Worm (Caenorhabditis elegans): ENCODE measurements around the gene C26B9.3.

Gene C26B9.3

DNA sequence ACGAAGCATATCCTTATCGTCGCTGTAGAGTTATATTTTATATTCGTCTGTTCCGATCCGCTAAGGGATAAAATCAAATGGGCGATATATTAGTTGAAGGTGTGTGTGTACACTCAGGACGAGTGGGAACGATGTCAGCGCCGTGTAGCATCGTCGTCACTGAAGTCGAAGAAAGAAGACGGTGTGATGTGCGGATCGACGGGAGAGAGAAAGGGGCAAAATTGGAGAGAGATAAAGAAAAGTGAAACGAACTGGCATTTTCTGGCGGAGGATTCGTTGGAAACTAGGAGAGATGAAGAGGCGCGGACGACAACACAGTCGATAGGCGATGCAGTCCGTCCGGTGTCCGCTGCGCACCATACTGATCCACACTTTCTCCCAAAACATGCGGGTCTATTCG, at the start of gene C26B9.3:
Gene C26B9.3 (plus strand): TSS at position 343 of the 400 bp plus-strand sequence.
- TF ChIP-seq mxl-3 (GFP tag; optimal IDR thresholded peaks at IDR 0.05) = peak; percentile 68
- no peak for TF ChIP-seq ztf-11 (tag; optimal IDR thresholded peaks at IDR 0.05)
- peak in 1 of 2 experiments; percentile 36 for TF ChIP-seq mdl-1 (tag; optimal IDR thresholded peaks at IDR 0.05)
- TF ChIP-seq spr-1 (tag; optimal IDR thresholded peaks at IDR 0.05) = peak; percentile 7
- TF ChIP-seq lin-38 (GFP tag; IDR thresholded peaks at IDR 0.05) = no peak
- TF ChIP-seq nhr-28 (tag; optimal IDR thresholded peaks at IDR 0.05) = peak; percentile 8
- no peak for TF ChIP-seq lin-15B (tag; optimal IDR thresholded peaks at IDR 0.05)
- peak; percentile 41 for TF ChIP-seq hlh-11 (tag; optimal IDR thresholded peaks at IDR 0.05)

DNA sequence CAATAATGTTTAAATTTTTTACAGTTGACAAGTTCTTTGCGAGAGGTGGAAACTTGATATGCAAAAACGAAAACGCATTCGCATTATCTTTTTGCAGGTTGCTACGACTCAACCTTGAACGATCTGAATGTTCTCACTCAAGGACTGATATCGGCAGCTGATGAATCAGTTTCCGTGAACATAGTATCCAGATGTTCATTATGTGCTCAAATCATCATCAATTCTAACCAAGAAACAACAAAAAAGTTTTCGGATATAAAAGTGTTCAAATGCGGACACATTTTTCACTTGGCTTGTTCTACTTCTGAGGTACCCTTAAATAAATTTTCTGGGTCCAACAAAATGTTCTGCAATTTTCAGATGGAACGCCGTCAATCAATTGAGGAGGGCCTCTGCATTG, 49.0 kb upstream of the C26B9.3 start:
- TF ChIP-seq nhr-42 (GFP tag; IDR thresholded peaks at IDR 0.05) (no peak), unc-62 (GFP tag; optimal IDR thresholded peaks at IDR 0.05 in 1 of 2) (peak in 1 of 2 experiments; percentile 95), unc-62 (tag; optimal IDR thresholded peaks at IDR 0.05) (no peak), tra-1 (GFP tag; IDR thresholded peaks at IDR 0.05) (no peak), spr-1 (tag; optimal IDR thresholded peaks at IDR 0.05) (no peak), aha-1 (tag) (peak; percentile 65)

DNA sequence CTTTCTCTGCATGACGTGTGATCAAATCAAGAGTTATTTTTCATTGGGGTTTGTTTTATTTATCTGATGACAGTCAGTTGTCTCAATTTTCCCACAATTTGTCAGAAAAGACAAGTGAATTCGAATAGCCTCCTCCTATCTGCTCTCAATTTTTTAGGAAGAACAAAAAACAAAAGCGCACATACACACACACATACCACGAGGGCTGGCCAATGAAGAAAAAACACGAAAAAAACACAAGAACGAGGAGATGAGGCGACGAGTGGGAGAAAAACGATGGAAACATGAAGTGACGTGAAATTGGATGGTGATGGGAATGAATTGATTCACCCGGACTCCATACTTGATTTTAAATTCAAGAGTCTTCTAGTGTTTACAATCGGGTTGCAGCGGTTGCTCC, 44.2 kb upstream of the C26B9.3 start:
- no peak for TF ChIP-seq lin-13 (GFP tag; optimal IDR thresholded peaks at IDR 0.05)
- peak in 1 of 2 experiments; percentile 5 for TF ChIP-seq hif-1 (tag; optimal IDR thresholded peaks at IDR 0.05)
- no peak for TF ChIP-seq php-3 (GFP tag; IDR thresholded peaks at IDR 0.05)
- TF ChIP-seq hlh-30 (tag; optimal IDR thresholded peaks at IDR 0.05; ENCODE audit: insufficient read depth) = peak; percentile 50
- TF ChIP-seq sdz-12 (GFP tag; optimal IDR thresholded peaks at IDR 0.05) = no peak
- TF ChIP-seq tra-1 (GFP tag; IDR thresholded peaks at IDR 0.05) = no peak
- TF ChIP-seq dmd-6 (GFP tag; IDR thresholded peaks at IDR 0.05) = no peak
- no peak for TF ChIP-seq fos-1 (tag; optimal IDR thresholded peaks at IDR 0.05)
- no peak for TF ChIP-seq F26F4.8 (GFP tag; conservative IDR thresholded peaks at IDR 0.05)
- no peak for TF ChIP-seq Y48G9A.11 (GFP tag; IDR thresholded peaks at IDR 0.05)
- no peak for TF ChIP-seq nhr-48 (tag; optimal IDR thresholded peaks at IDR 0.05)
- TF ChIP-seq unc-62 (GFP tag; optimal IDR thresholded peaks at IDR 0.05 in 1 of 2) = no peak
- no peak for TF ChIP-seq unc-62 (tag; optimal IDR thresholded peaks at IDR 0.05)

DNA sequence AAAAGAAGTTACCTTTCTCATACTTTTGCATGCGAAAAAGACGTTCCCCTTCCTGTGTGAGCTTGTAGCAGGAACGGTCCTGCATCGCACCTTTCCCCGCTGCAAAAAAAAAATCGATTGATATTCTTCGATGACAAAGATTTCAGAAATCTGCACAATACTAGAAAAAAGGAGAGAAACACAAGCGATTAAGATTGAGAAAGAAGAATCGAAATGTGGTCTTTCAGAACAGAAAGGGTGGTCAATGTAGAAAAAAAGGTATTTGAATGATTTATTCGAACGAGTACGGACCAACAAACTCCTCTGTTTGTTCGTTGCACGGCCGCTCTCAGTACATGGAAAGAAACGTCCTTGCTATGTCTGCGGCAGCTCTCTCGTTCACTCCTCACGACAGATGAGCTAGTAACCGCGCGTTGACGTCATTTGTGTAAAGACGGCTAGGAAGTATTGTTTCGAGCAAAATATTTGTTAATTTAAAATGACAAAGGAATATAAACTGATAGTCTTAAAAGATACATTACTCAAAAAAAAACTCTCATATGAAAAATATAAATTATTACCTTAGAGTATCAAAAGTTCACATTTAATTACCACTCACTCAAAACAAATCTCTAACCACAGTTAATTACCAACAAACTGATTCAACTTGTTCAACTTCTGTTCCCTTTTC, 40.0 kb upstream of the C26B9.3 start, which contains the start of gene ift-81:
Gene ift-81 (plus strand): TSS at position 620 of the 670 bp plus-strand sequence.
- TF ChIP-seq aha-1 (tag) (peak; percentile 96), hlh-11 (tag; optimal IDR thresholded peaks at IDR 0.05) (peak; percentile 20), dmd-6 (GFP tag; IDR thresholded peaks at IDR 0.05) (0 out of 2 replicates have a peak, but pooled peaks have one; percentile 16), T20F7.1 (GFP tag; optimal IDR thresholded peaks at IDR 0.05) (no peak), hlh-30 (tag; optimal IDR thresholded peaks at IDR 0.05; ENCODE audit: insufficient read depth) (peak; percentile 2), dve-1 (tag; optimal IDR thresholded peaks at IDR 0.05; ENCODE audit: insufficient read depth) (peak; percentile 55), hif-1 (tag; optimal IDR thresholded peaks at IDR 0.05) (peak in 1 of 2 experiments; percentile 5), D1046.2 (GFP tag; IDR thresholded peaks at IDR 0.05) (no peak), fkh-10 (GFP tag; optimal IDR thresholded peaks at IDR 0.05) (peak; percentile 43), hmg-1.1 (GFP tag; IDR thresholded peaks at IDR 0.05) (peak; percentile 65), madf-9 (GFP tag; conservative IDR thresholded peaks at IDR 0.05) (no peak), daf-8 (GFP tag; IDR thresholded peaks at IDR 0.05) (no peak), F37D6.2 (tag; optimal IDR thresholded peaks at IDR 0.05) (peak; percentile 24), mep-1 (tag; optimal IDR thresholded peaks at IDR 0.05) (peak; percentile 54), zip-11 (GFP tag; IDR thresholded peaks at IDR 0.05) (no peak), rbr-2 (tag; optimal IDR thresholded peaks at IDR 0.05) (peak; percentile 66), lsy-2 (tag; optimal IDR thresholded peaks at IDR 0.05) (peak in 1 of 2 experiments; percentile 62), lin-38 (GFP tag; IDR thresholded peaks at IDR 0.05) (0 out of 2 replicates have a peak, but pooled peaks have one; percentile 12)

Data from whole organism, L4 larva.